Worm (Caenorhabditis elegans) whole organism, L3 larva: ENCODE measurements around the gene C45G9.4.

Source experiments
- R02D3.7 ChIP-seq: fragments of 150-350 bp; optimal IDR thresholded peaks from 2 replicates; lab custom pipeline; 2014; ENCODE audit warnings: missing biosample characterization, missing genetic modification characterization
- ZK546.5 ChIP-seq: sonication (generic microtip); optimal IDR thresholded peaks from 2 replicates; lab custom pipeline; 2017; ENCODE audit warnings: missing biosample characterization, missing genetic modification characterization
- aly-2 ChIP-seq: fragments of 150-350 bp; optimal IDR thresholded peaks from 2 replicates; lab custom pipeline; 2014; ENCODE audit warnings: missing biosample characterization, missing genetic modification characterization
- ama-1 ChIP-seq: fragments of 150-350 bp; optimal IDR thresholded peaks from 2 replicates; lab custom pipeline; 2018
- ceh-16 ChIP-seq: sonication (generic microtip); optimal IDR thresholded peaks from 2 replicates; lab custom pipeline; 2017; ENCODE audit warnings: missing biosample characterization, missing genetic modification characterization
- ceh-28 ChIP-seq: fragments of 150-350 bp; optimal IDR thresholded peaks from 2 replicates; lab custom pipeline; 2014; ENCODE audit warnings: missing biosample characterization, missing genetic modification reagents, missing genetic modification characterization
- ceh-9 ChIP-seq: sonication (generic microtip); optimal IDR thresholded peaks from 2 replicates; lab custom pipeline; 2018; ENCODE audit warnings: missing biosample characterization, missing genetic modification characterization
- egl-27 ChIP-seq: sonication (generic microtip); optimal IDR thresholded peaks from 4 replicates; lab custom pipeline; 2017; ENCODE audit warnings: missing biosample characterization, missing genetic modification reagents, missing genetic modification characterization
- egl-5 ChIP-seq: fragments of 150-350 bp; optimal IDR thresholded peaks from 2 replicates; lab custom pipeline; 2017; ENCODE audit warnings: missing biosample characterization, missing genetic modification reagents, missing genetic modification characterization, inconsistent platforms
- elt-1 ChIP-seq: fragments of 150-350 bp; optimal IDR thresholded peaks from 2 replicates; lab custom pipeline; 2014; ENCODE audit warnings: missing biosample characterization, missing genetic modification characterization
- elt-2 ChIP-seq: sonication (generic microtip); optimal IDR thresholded peaks from 2 replicates; lab custom pipeline; 2016; ENCODE audit warnings: missing genetic modification reagents, mild to moderate bottlenecking, missing genetic modification characterization, missing compliant biosample characterization
- elt-3 ChIP-seq, 3 experiments: fragments of 150-350 bp in 1 of 3; sonication (generic microtip) in 2 of 3; optimal IDR thresholded peaks; 2 replicates in 2 of 3; 4 replicates in 1 of 3; lab custom pipeline; 2014 to 2017; ENCODE audit warnings: missing biosample characterization in 3 of 3, missing genetic modification characterization in 3 of 3
- fkh-10 ChIP-seq: sonication (generic microtip); optimal IDR thresholded peaks from 2 replicates; lab custom pipeline; 2017; ENCODE audit warnings: missing biosample characterization, missing genetic modification reagents, missing genetic modification characterization
- fkh-2 ChIP-seq: fragments of 150-350 bp; optimal IDR thresholded peaks from 2 replicates; lab custom pipeline; 2014; ENCODE audit warnings: missing biosample characterization, missing genetic modification reagents, missing genetic modification characterization
- fos-1 ChIP-seq: fragments of 150-350 bp; optimal IDR thresholded peaks from 2 replicates; lab custom pipeline; 2014; ENCODE audit warnings: missing biosample characterization, missing genetic modification characterization
- hmg-11 ChIP-seq: sonication (generic microtip); optimal IDR thresholded peaks from 2 replicates; lab custom pipeline; 2016; ENCODE audit warnings: missing genetic modification characterization, missing compliant biosample characterization
- jun-1 ChIP-seq: fragments of 150-350 bp; optimal IDR thresholded peaks from 2 replicates; lab custom pipeline; 2014; ENCODE audit warnings: missing biosample characterization, missing genetic modification reagents, missing genetic modification characterization
- lin-15B ChIP-seq: fragments of 150-350 bp; optimal IDR thresholded peaks from 2 replicates; lab custom pipeline; 2014; ENCODE audit warnings: missing biosample characterization, missing genetic modification characterization
- lin-39 ChIP-seq: fragments of 150-350 bp; optimal IDR thresholded peaks from 2 replicates; lab custom pipeline; 2018; ENCODE audit warnings: missing biosample characterization, missing genetic modification reagents, missing genetic modification characterization
- mdl-1 ChIP-seq: fragments of 150-350 bp; optimal IDR thresholded peaks from 2 replicates; lab custom pipeline; 2014; ENCODE audit warnings: missing biosample characterization, missing genetic modification characterization
- mml-1 ChIP-seq: fragments of 150-350 bp; sonication (generic microtip); optimal IDR thresholded peaks from 3 replicates; lab custom pipeline; 2014; ENCODE audit warnings: missing biosample characterization, missing genetic modification characterization
- nfya-1 ChIP-seq: sonication (generic microtip); optimal IDR thresholded peaks from 2 replicates; lab custom pipeline; 2017; ENCODE audit warnings: missing genetic modification characterization, mild to moderate bottlenecking, missing compliant biosample characterization, antibody characterized with exemption, moderate library complexity; ENCODE audit not compliant: insufficient read depth
- nhr-11 ChIP-seq: fragments of 150-350 bp; optimal IDR thresholded peaks from 2 replicates; lab custom pipeline; 2014; ENCODE audit warnings: missing biosample characterization, missing genetic modification characterization
- nhr-23 ChIP-seq: fragments of 150-350 bp; optimal IDR thresholded peaks from 2 replicates; lab custom pipeline; 2014; ENCODE audit warnings: missing biosample characterization, missing genetic modification reagents, missing genetic modification characterization
- nhr-237 ChIP-seq: fragments of 150-350 bp; optimal IDR thresholded peaks from 2 replicates; lab custom pipeline; 2014; ENCODE audit warnings: missing biosample characterization, missing genetic modification characterization
- nhr-28 ChIP-seq: fragments of 150-350 bp; optimal IDR thresholded peaks from 2 replicates; lab custom pipeline; 2014; ENCODE audit warnings: missing biosample characterization, missing genetic modification characterization
- nhr-43 ChIP-seq: sonication (generic microtip); optimal IDR thresholded peaks from 2 replicates; lab custom pipeline; 2016; ENCODE audit warnings: mild to moderate bottlenecking, missing genetic modification characterization, missing compliant biosample characterization; ENCODE audit not compliant: poor library complexity, severe bottlenecking
- nhr-76 ChIP-seq: fragments of 150-350 bp; sonication (generic microtip); optimal IDR thresholded peaks from 5 replicates; lab custom pipeline; 2014; ENCODE audit warnings: missing biosample characterization, missing genetic modification characterization
- nhr-77 ChIP-seq: fragments of 150-350 bp; optimal IDR thresholded peaks from 2 replicates; lab custom pipeline; 2014; ENCODE audit warnings: missing biosample characterization, missing genetic modification characterization
- sea-2 ChIP-seq: fragments of 150-350 bp; sonication (generic microtip); optimal IDR thresholded peaks from 4 replicates; lab custom pipeline; 2014; ENCODE audit warnings: missing biosample characterization, missing genetic modification reagents, missing genetic modification characterization
- skn-1 ChIP-seq: fragments of 150-350 bp; optimal IDR thresholded peaks from 2 replicates; lab custom pipeline; 2014; ENCODE audit warnings: missing biosample characterization, missing genetic modification characterization
- tbx-2 ChIP-seq: sonication (generic microtip); optimal IDR thresholded peaks from 2 replicates; lab custom pipeline; 2016; ENCODE audit warnings: mild to moderate bottlenecking, missing genetic modification characterization, missing compliant biosample characterization
- zag-1 ChIP-seq: fragments of 150-350 bp; optimal IDR thresholded peaks from 2 replicates; lab custom pipeline; 2014; ENCODE audit warnings: missing biosample characterization, missing genetic modification characterization
- ztf-11 ChIP-seq: fragments of 150-350 bp; optimal IDR thresholded peaks from 2 replicates; lab custom pipeline; 2014; ENCODE audit warnings: missing biosample characterization, missing genetic modification characterization
- ztf-4 ChIP-seq: fragments of 150-350 bp; optimal IDR thresholded peaks from 2 replicates; lab custom pipeline; 2014; ENCODE audit warnings: missing biosample characterization, missing genetic modification characterization

The C45G9.4 gene

ce11 chrIII:5071509-5071908 is 9.0 kb downstream of the C45G9.4 start, which contains the start of gene C45G9.12:
Gene C45G9.12 (minus strand): TSS chrIII:5071609.
- no peak for TF ChIP-seq nhr-43 (tag; lab: Kevin White, UChicago)
- no peak for TF ChIP-seq mdl-1
- TF ChIP-seq lin-39 (tag; lab: Kevin White, UChicago): no peak
- TF ChIP-seq nfya-1: no peak
- no peak for TF ChIP-seq ztf-4 (tag; lab: Kevin White, UChicago)
- no peak for TF ChIP-seq nhr-11 (tag; lab: Kevin White, UChicago)
- no peak for TF ChIP-seq ztf-11
- TF ChIP-seq nhr-76 (tag; lab: Kevin White, UChicago): no peak
- no peak for TF ChIP-seq aly-2
- TF ChIP-seq skn-1: no peak
- TF ChIP-seq hmg-11 (tag; lab: Kevin White, UChicago): no peak
- TF ChIP-seq R02D3.7: no peak
- TF ChIP-seq fkh-10 (GFP tag; lab: Kevin White, UChicago): no peak
- no peak for TF ChIP-seq mml-1 (tag; lab: Kevin White, UChicago)
- TF ChIP-seq nhr-77 (tag; lab: Kevin White, UChicago): no peak
- TF ChIP-seq elt-2 (tag; lab: Kevin White, UChicago): no peak
- no peak for TF ChIP-seq ceh-16 (tag; lab: Kevin White, UChicago)
- TF ChIP-seq nhr-23 (tag; lab: Kevin White, UChicago): no peak

ce11 chrIII:5074398-5074797 is 11.9 kb downstream of the C45G9.4 start, which contains the start of gene ttbk-6:
Gene ttbk-6 (plus strand): TSS chrIII:5074698.
- TF ChIP-seq tbx-2 (tag; lab: Kevin White, UChicago) (no peak), R02D3.7 (no peak), fkh-10 (GFP tag; lab: Kevin White, UChicago) (no peak), lin-39 (tag; lab: Kevin White, UChicago) (no peak), ztf-4 (tag; lab: Kevin White, UChicago) (no peak), sea-2 (GFP tag; lab: Kevin White, UChicago) (no peak), elt-2 (tag; lab: Kevin White, UChicago) (no peak), egl-27 (tag; lab: Kevin White, UChicago) (no peak), nfya-1 (no peak), hmg-11 (tag; lab: Kevin White, UChicago) (no peak), ZK546.5 (tag; lab: Kevin White, UChicago) (no peak), fos-1 (tag; lab: Kevin White, UChicago) (no peak), nhr-23 (tag; lab: Kevin White, UChicago) (no peak), fkh-2 (tag; lab: Kevin White, UChicago) (no peak), nhr-43 (tag; lab: Kevin White, UChicago) (no peak), nhr-237 (tag; lab: Kevin White, UChicago) (no peak), nhr-76 (tag; lab: Kevin White, UChicago) (no peak), elt-3 (tag; optimal IDR thresholded peaks at IDR 0.05; lab: Kevin White, UChicago) (no peak), ztf-11 (no peak), nhr-28 (tag; lab: Kevin White, UChicago) (no peak)

- TF ChIP-seq egl-27 (tag; lab: Kevin White, UChicago): no peak
- TF ChIP-seq lin-15B (tag; lab: Kevin White, UChicago): no peak
- no peak for TF ChIP-seq nhr-28 (tag; lab: Kevin White, UChicago)
- TF ChIP-seq ceh-28 (tag; lab: Kevin White, UChicago): no peak
- no peak for TF ChIP-seq jun-1 (tag; lab: Kevin White, UChicago)
- no peak for TF ChIP-seq nhr-11 (tag; lab: Kevin White, UChicago)
- TF ChIP-seq hmg-11 (tag; lab: Kevin White, UChicago): no peak
- no peak for TF ChIP-seq nhr-237 (tag; lab: Kevin White, UChicago)
- no peak for TF ChIP-seq egl-5 (tag; lab: Kevin White, UChicago)
- TF ChIP-seq ZK546.5 (tag; lab: Kevin White, UChicago): no peak
- no peak for TF ChIP-seq skn-1
- TF ChIP-seq mdl-1: no peak
- no peak for TF ChIP-seq tbx-2 (tag; lab: Kevin White, UChicago)
- TF ChIP-seq ceh-9 (tag; lab: Kevin White, UChicago): no peak
- TF ChIP-seq elt-1: no peak
- no peak for TF ChIP-seq fos-1 (tag; lab: Kevin White, UChicago)
- TF ChIP-seq ama-1 (lab: Kevin White, UChicago): no peak
- TF ChIP-seq ztf-11: no peak
- no peak for TF ChIP-seq zag-1 (tag; lab: Kevin White, UChicago)
Observed at ce11 chrIII:5076569-5076968, 14.1 kb downstream of the C45G9.4 start.
